Fruit fly (Drosophila melanogaster): ENCODE results near the gene CG10969.
A peak's percentile ranks its signal among the peaks of the same experiment; 100 is the strongest.

Gene CG10969

DNA sequence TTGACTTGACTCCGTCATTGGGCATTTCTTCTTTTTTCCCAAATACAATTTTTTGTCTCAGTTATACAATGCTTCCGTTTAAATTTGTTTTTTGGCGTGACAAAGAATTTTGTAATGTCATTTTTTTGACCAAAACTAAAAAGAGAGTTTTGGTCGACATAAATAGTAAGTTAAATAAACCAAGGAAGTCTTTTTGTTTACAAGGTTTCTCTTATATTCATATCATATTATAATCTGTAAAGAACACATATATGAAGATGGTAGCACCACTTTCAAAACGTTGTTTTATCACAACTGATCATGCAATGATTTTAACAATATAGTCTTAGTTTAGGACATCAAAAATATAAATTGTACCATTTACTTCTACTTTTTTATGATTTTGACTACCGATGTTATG, at the start of gene CG10969, which contains the start of gene CG17666:
CG10969 (minus strand) TSS at position 101 of the 400 bp plus-strand sequence.
CG17666 (plus strand) TSS at position 329 of the 400 bp plus-strand sequence.
- TF ChIP-seq ac (GFP tag; optimal IDR thresholded peaks at IDR 0.05) (no peak), CG7372 (GFP tag; IDR thresholded peaks at IDR 0.05) (no peak), Xrp1 (GFP tag; IDR thresholded peaks at IDR 0.05) (no peak), ewg (GFP tag; optimal IDR thresholded peaks at IDR 0.05) (no peak), Aef1 (GFP tag; IDR thresholded peaks at IDR 0.05) (no peak), CG1602 (GFP tag; optimal IDR thresholded peaks at IDR 0.05) (no peak), Asciz (GFP tag; optimal IDR thresholded peaks at IDR 0.05) (no peak), Taf1 (GFP tag; IDR thresholded peaks at IDR 0.05) (no peak), Drgx (GFP tag; IDR thresholded peaks at IDR 0.05) (no peak), CG11456 (GFP tag; IDR thresholded peaks at IDR 0.05) (no peak), Ravus (GFP tag; IDR thresholded peaks at IDR 0.05) (no peak), CG18476 (GFP tag; optimal IDR thresholded peaks at IDR 0.05) (no peak)

DNA sequence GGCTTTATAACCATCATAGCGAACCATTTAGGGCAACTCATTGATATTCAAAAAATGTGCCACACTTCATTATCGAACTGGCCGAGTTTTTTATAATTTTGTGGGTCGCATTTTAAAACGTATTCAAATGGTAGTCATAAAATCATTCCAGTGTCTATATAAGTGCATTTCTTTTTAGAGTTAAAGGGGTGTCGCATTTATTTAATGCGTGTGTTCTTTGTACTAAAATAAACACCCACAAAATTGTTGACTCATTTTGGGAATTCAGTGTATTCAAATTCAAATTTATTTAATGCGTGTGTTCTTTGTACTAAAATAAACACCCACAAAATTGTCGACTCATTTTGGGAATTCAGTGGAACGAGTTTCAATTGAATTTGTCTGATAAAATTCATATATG, 49.5 kb upstream of the CG10969 start:
- no peak for TF ChIP-seq CG10147 (GFP tag; optimal IDR thresholded peaks at IDR 0.05)
- no peak for TF ChIP-seq Rfx (GFP tag; IDR thresholded peaks at IDR 0.05)
- TF ChIP-seq cad (GFP tag; optimal IDR thresholded peaks at IDR 0.05) = no peak
- TF ChIP-seq Trl (optimal IDR thresholded peaks at IDR 0.05) = no peak
- TF ChIP-seq Trl (GFP tag; optimal IDR thresholded peaks at IDR 0.05) = no peak
- peak; percentile 1 for TF ChIP-seq Nf-YB (GFP tag; optimal IDR thresholded peaks at IDR 0.05)
- no peak for TF ChIP-seq onecut (GFP tag; IDR thresholded peaks at IDR 0.05)
- TF ChIP-seq CG10209 (GFP tag; optimal IDR thresholded peaks at IDR 0.05) = peak; percentile 17
- TF ChIP-seq Sry-δ (GFP tag; optimal IDR thresholded peaks at IDR 0.05) = no peak
- TF ChIP-seq CG12659 (GFP tag; optimal IDR thresholded peaks at IDR 0.05) = no peak
- peak; percentile 9 for TF ChIP-seq CG1529 (GFP tag; optimal IDR thresholded peaks at IDR 0.05)
- peak; percentile 51; the same call in 1 of the 2 replicates for TF ChIP-seq Xrp1 (GFP tag; IDR thresholded peaks at IDR 0.05)
- no peak for TF ChIP-seq ERR (GFP tag; optimal IDR thresholded peaks at IDR 0.05)
- TF ChIP-seq ssp (GFP tag; IDR thresholded peaks at IDR 0.05) = no peak
- TF ChIP-seq Sin3A (optimal IDR thresholded peaks at IDR 0.05) = no peak
- TF ChIP-seq CG2202 (tag; optimal IDR thresholded peaks at IDR 0.05) = peak; percentile 4
- TF ChIP-seq CG3065 (GFP tag; optimal IDR thresholded peaks at IDR 0.05) = no peak
- TF ChIP-seq Ets97D (GFP tag; optimal IDR thresholded peaks at IDR 0.05) = no peak
- no peak for TF ChIP-seq gce (GFP tag; IDR thresholded peaks at IDR 0.05)
- TF ChIP-seq lov (optimal IDR thresholded peaks at IDR 0.05) = no peak
- TF ChIP-seq lov (GFP tag; IDR thresholded peaks at IDR 0.05) = no peak
- peak; percentile 10 for TF ChIP-seq CG2875 (GFP tag; optimal IDR thresholded peaks at IDR 0.05)
- TF ChIP-seq PHDP (tag; optimal IDR thresholded peaks at IDR 0.05) = peak; percentile 48
- TF ChIP-seq sd (tag; optimal IDR thresholded peaks at IDR 0.05) = peak; percentile 72
- TF ChIP-seq CG10654 (GFP tag; optimal IDR thresholded peaks at IDR 0.05) = no peak
- TF ChIP-seq Fer2 (tag; optimal IDR thresholded peaks at IDR 0.05) = no peak
- no peak for TF ChIP-seq Chrac-16 (GFP tag; optimal IDR thresholded peaks at IDR 0.05)
- no peak for TF ChIP-seq NK7.1 (GFP tag; optimal IDR thresholded peaks at IDR 0.05)
- peak; percentile 28 for TF ChIP-seq bab2 (GFP tag; optimal IDR thresholded peaks at IDR 0.05)
- peak; percentile 4 for TF ChIP-seq fd3F (GFP tag; optimal IDR thresholded peaks at IDR 0.05)
- TF ChIP-seq CG13624 (GFP tag; optimal IDR thresholded peaks at IDR 0.05) = no peak
- no peak for TF ChIP-seq CG14014 (GFP tag; IDR thresholded peaks at IDR 0.05)
- no peak for TF ChIP-seq Hr51 (GFP tag; optimal IDR thresholded peaks at IDR 0.05)
- TF ChIP-seq CG33213 (GFP tag; optimal IDR thresholded peaks at IDR 0.05) = no peak
- TF ChIP-seq gfzf (GFP tag; optimal IDR thresholded peaks at IDR 0.05) = no peak
- TF ChIP-seq CG12391 (tag; optimal IDR thresholded peaks at IDR 0.05) = peak; percentile 4
- no peak for TF ChIP-seq CG8290 (GFP tag; optimal IDR thresholded peaks at IDR 0.05)
- peak in 1 of 2 experiments; percentile 45 for TF ChIP-seq CG8290 (tag; optimal IDR thresholded peaks at IDR 0.05)
- no peak for TF ChIP-seq CG4820 (GFP tag; optimal IDR thresholded peaks at IDR 0.05)
- 0 out of 2 replicates have a peak, but pooled peaks have one; percentile 16 for TF ChIP-seq CG17328 (GFP tag; IDR thresholded peaks at IDR 0.05)
- no peak for TF ChIP-seq sna (GFP tag; IDR thresholded peaks at IDR 0.05; ENCODE audit: partially characterized antibody)
